Fruit fly (Drosophila melanogaster) whole organism: ENCODE measurements around the gene CG16985.

Source experiments
- CG8478 ChIP-seq: fragments of >200 bp; optimal IDR thresholded peaks from 2 replicates; lab custom pipeline; 2018; ENCODE audit warnings: inconsistent platforms
- Dll ChIP-seq: fragments of >200 bp; optimal IDR thresholded peaks from 2 replicates; lab custom pipeline; 2017
- pan ChIP-seq: fragments of >200 bp; optimal IDR thresholded peaks from 2 replicates; lab custom pipeline; 2017
- psq ChIP-seq: fragments of >200 bp; optimal IDR thresholded peaks from 2 replicates; lab custom pipeline; 2017
- usp ChIP-seq: fragments of >200 bp; optimal IDR thresholded peaks from 2 replicates; lab custom pipeline; 2017; ENCODE audit warnings: missing biosample characterization, missing genetic modification characterization, mixed read lengths

dm6 chr3L:2551137-2551676 is 47.9 kb upstream of the CG16985 start:
- TF ChIP-seq pan (lab: Kevin White, UChicago) (no peak), CG8478 (no peak), usp (GFP tag; lab: Kevin White, UChicago) (no peak), psq (no peak), Dll (lab: Kevin White, UChicago) (no peak)
